Fruit fly (Drosophila melanogaster) whole organism, embryonic: ENCODE data around the gene CG4783.

Experiments
- ATbp ChIP-seq: fragments of 200-800 bp; sonication (Bioruptor generic); optimal IDR thresholded peaks from 2 replicates; lab custom pipeline; 2017; ENCODE audit warnings: missing biosample characterization, mild to moderate bottlenecking, missing genetic modification characterization, missing genetic modification reagents
- Atf6 ChIP-seq: fragments of 200-800 bp; sonication (Bioruptor generic); IDR thresholded peaks from 2 replicates; pipeline ENCODE4 v1.3.6; 2022; ENCODE audit warnings: missing biosample characterization, missing genetic modification characterization
- Bdp1 ChIP-seq: fragments of 200-800 bp; sonication (Bioruptor generic); optimal IDR thresholded peaks from 3 replicates; lab custom pipeline; 2016; ENCODE audit warnings: missing biosample characterization, missing genetic modification characterization
- CG10565 ChIP-seq: fragments of 200-800 bp; sonication (Bioruptor generic); optimal IDR thresholded peaks from 3 replicates; lab custom pipeline; 2016; ENCODE audit warnings: missing biosample characterization, mild to moderate bottlenecking, missing genetic modification characterization
- CG11456 ChIP-seq: fragments of 200-800 bp; sonication (Bioruptor generic); IDR thresholded peaks from 3 replicates; pipeline ENCODE4 v1.3.6; 2022; ENCODE audit warnings: missing biosample characterization, missing genetic modification characterization
- CG11504 ChIP-seq: fragments of 200-800 bp; sonication (Bioruptor generic); optimal IDR thresholded peaks from 3 replicates; lab custom pipeline; 2019; ENCODE audit warnings: missing biosample characterization, mild to moderate bottlenecking, missing genetic modification characterization, moderate library complexity
- CG1233 ChIP-seq: fragments of 200-800 bp; sonication (Bioruptor generic); optimal IDR thresholded peaks from 4 replicates; lab custom pipeline; 2018; ENCODE audit warnings: missing biosample characterization, mild to moderate bottlenecking, missing genetic modification characterization
- CG13123 ChIP-seq: fragments of 200-800 bp; sonication (Bioruptor generic); optimal IDR thresholded peaks from 2 replicates; lab custom pipeline; 2016; ENCODE audit warnings: missing biosample characterization, missing genetic modification characterization
- CG14441 ChIP-seq: fragments of 200-800 bp; sonication (Bioruptor generic); IDR thresholded peaks from 2 replicates; pipeline ENCODE4 v1.3.6; 2022; ENCODE audit warnings: missing biosample characterization, missing genetic modification characterization
- CG15601 ChIP-seq: fragments of 200-800 bp; sonication (Bioruptor generic); optimal IDR thresholded peaks from 3 replicates; lab custom pipeline; 2019; ENCODE audit warnings: missing biosample characterization, mild to moderate bottlenecking, missing genetic modification characterization, moderate library complexity
- CG1602 ChIP-seq: fragments of 200-800 bp; sonication (Bioruptor generic); optimal IDR thresholded peaks from 3 replicates; lab custom pipeline; 2016; ENCODE audit warnings: missing biosample characterization, missing genetic modification characterization
- CG17802 ChIP-seq: fragments of 200-800 bp; sonication (Bioruptor generic); optimal IDR thresholded peaks from 2 replicates; lab custom pipeline; 2018; ENCODE audit warnings: missing biosample characterization, mild to moderate bottlenecking, missing genetic modification characterization, moderate library complexity
- CG18262 ChIP-seq: fragments of 200-800 bp; optimal IDR thresholded peaks from 3 replicates; lab custom pipeline; 2019; ENCODE audit warnings: missing biosample characterization, mild to moderate bottlenecking, missing genetic modification characterization, moderate library complexity
- CG2120 ChIP-seq: fragments of 200-800 bp; sonication (Bioruptor generic); optimal IDR thresholded peaks from 3 replicates; lab custom pipeline; 2016; ENCODE audit warnings: missing biosample characterization, missing genetic modification characterization
- CG2129 ChIP-seq: fragments of 200-800 bp; sonication (Bioruptor generic); IDR thresholded peaks from 2 replicates; pipeline ENCODE4 v1.3.6; 2022; ENCODE audit warnings: missing biosample characterization, missing genetic modification characterization; ENCODE audit not compliant: partially characterized antibody
- CG4404 ChIP-seq: fragments of 200-800 bp; sonication (Bioruptor generic); IDR thresholded peaks from 2 replicates; pipeline ENCODE4 v1.3.6; 2022; ENCODE audit warnings: missing biosample characterization, missing genetic modification characterization
- CG6272 ChIP-seq: fragments of 200-800 bp; sonication (Bioruptor generic); IDR thresholded peaks from 2 replicates; pipeline ENCODE4 v1.3.6; 2022; ENCODE audit warnings: missing biosample characterization, missing genetic modification characterization
- CG6854 ChIP-seq: fragments of 200-800 bp; sonication (Bioruptor generic); optimal IDR thresholded peaks from 3 replicates; lab custom pipeline; 2017; ENCODE audit warnings: missing biosample characterization, mild to moderate bottlenecking, missing genetic modification characterization
- CG7372 ChIP-seq: fragments of 200-800 bp; sonication (Bioruptor generic); IDR thresholded peaks from 2 replicates; pipeline ENCODE4 v1.3.6; 2022; ENCODE audit warnings: missing biosample characterization, missing genetic modification characterization
- CG8478 ChIP-seq: fragments of >200 bp; optimal IDR thresholded peaks from 2 replicates; lab custom pipeline; 2018
- CG8944 ChIP-seq: fragments of 200-800 bp; sonication (Bioruptor generic); optimal IDR thresholded peaks from 3 replicates; lab custom pipeline; 2016; ENCODE audit warnings: missing biosample characterization, missing genetic modification characterization
- CG9932 ChIP-seq: fragments of 200-800 bp; sonication (Bioruptor generic); IDR thresholded peaks from 2 replicates; pipeline ENCODE4 v1.3.6; 2022; ENCODE audit warnings: missing biosample characterization, missing genetic modification characterization
- CkIIα-i1 ChIP-seq: fragments of 200-800 bp; sonication (Bioruptor generic); IDR thresholded peaks from 2 replicates; pipeline ENCODE4 v1.3.6; 2022; ENCODE audit warnings: missing biosample characterization, missing genetic modification characterization
- Doc2 ChIP-seq: fragments of 200-800 bp; sonication (Bioruptor generic); IDR thresholded peaks from 2 replicates; pipeline ENCODE4 v1.3.6; 2022; ENCODE audit warnings: missing biosample characterization, missing genetic modification characterization
- Drgx ChIP-seq: fragments of 200-800 bp; sonication (Bioruptor generic); IDR thresholded peaks from 2 replicates; pipeline ENCODE4 v1.3.6; 2022; ENCODE audit warnings: missing biosample characterization, missing genetic modification characterization
- E2f2 ChIP-seq: fragments of 200-800 bp; sonication (Bioruptor generic); IDR thresholded peaks from 2 replicates; pipeline ENCODE4 v1.3.6; 2022; ENCODE audit warnings: missing biosample characterization, missing genetic modification characterization
- Elba2 ChIP-seq: fragments of 200-800 bp; sonication (Bioruptor generic); optimal IDR thresholded peaks from 3 replicates; lab custom pipeline; 2016; ENCODE audit warnings: missing biosample characterization, missing genetic modification characterization
- Gsc ChIP-seq: fragments of 200-800 bp; sonication (Bioruptor generic); IDR thresholded peaks from 2 replicates; pipeline ENCODE4 v1.3.6; 2022; ENCODE audit warnings: missing biosample characterization, missing genetic modification characterization
- H15 ChIP-seq: fragments of 200-800 bp; sonication (Bioruptor generic); IDR thresholded peaks from 3 replicates; pipeline ENCODE4 v1.3.6; 2022; ENCODE audit warnings: missing biosample characterization, missing genetic modification characterization
- HHEX ChIP-seq: fragments of 200-800 bp; sonication (Bioruptor generic); optimal IDR thresholded peaks from 3 replicates; lab custom pipeline; 2017; ENCODE audit warnings: missing biosample characterization, mild to moderate bottlenecking, missing genetic modification characterization, missing genetic modification reagents
- HLH3B ChIP-seq: fragments of 200-800 bp; sonication (Bioruptor generic); IDR thresholded peaks from 2 replicates; pipeline ENCODE4 v1.3.6; 2022; ENCODE audit warnings: missing biosample characterization, missing genetic modification characterization
- HmgZ ChIP-seq: fragments of 200-800 bp; sonication (Bioruptor generic); optimal IDR thresholded peaks from 2 replicates; lab custom pipeline; 2018; ENCODE audit warnings: missing biosample characterization, mild to moderate bottlenecking, missing genetic modification characterization
- Lim3 ChIP-seq: fragments of 200-800 bp; sonication (Bioruptor generic); IDR thresholded peaks from 2 replicates; pipeline ENCODE4 v1.3.6; 2022; ENCODE audit warnings: missing biosample characterization, missing genetic modification characterization
- Meics ChIP-seq: fragments of 200-800 bp; sonication (Bioruptor generic); optimal IDR thresholded peaks from 2 replicates; lab custom pipeline; 2017; ENCODE audit warnings: missing biosample characterization, mild to moderate bottlenecking, missing genetic modification characterization
- NC2α ChIP-seq: fragments of 200-800 bp; sonication (Bioruptor generic); optimal IDR thresholded peaks from 2 replicates; lab custom pipeline; 2016; ENCODE audit warnings: missing biosample characterization, missing genetic modification characterization
- Vsx1 ChIP-seq: fragments of 200-800 bp; sonication (Bioruptor generic); optimal IDR thresholded peaks from 2 replicates; lab custom pipeline; 2017; ENCODE audit warnings: missing biosample characterization, mild to moderate bottlenecking, missing genetic modification characterization, missing genetic modification reagents
- btn ChIP-seq: fragments of 200-800 bp; sonication (Bioruptor generic); optimal IDR thresholded peaks from 2 replicates; lab custom pipeline; 2016; ENCODE audit warnings: missing biosample characterization, missing genetic modification characterization
- corto ChIP-seq: fragments of 200-800 bp; sonication (Bioruptor generic); optimal IDR thresholded peaks from 2 replicates; lab custom pipeline; 2016; ENCODE audit warnings: missing biosample characterization, mild to moderate bottlenecking, missing genetic modification characterization, moderate library complexity
- disco-r ChIP-seq: fragments of 200-800 bp; sonication (Bioruptor generic); optimal IDR thresholded peaks from 2 replicates; lab custom pipeline; 2016; ENCODE audit warnings: missing biosample characterization, missing genetic modification characterization
- eve ChIP-seq, 2 experiments: fragments of >200 bp; optimal IDR thresholded peaks; 2 replicates each; lab custom pipeline; 2017; ENCODE audit warnings: missing biosample characterization in 2 of 2, missing genetic modification characterization in 2 of 2
- grau ChIP-seq: fragments of 200-800 bp; optimal IDR thresholded peaks from 3 replicates; lab custom pipeline; 2019; ENCODE audit warnings: missing biosample characterization, mild to moderate bottlenecking, missing genetic modification characterization, moderate library complexity
- gro ChIP-seq: fragments of 200-800 bp; sonication (Bioruptor generic); optimal IDR thresholded peaks from 2 replicates; lab custom pipeline; 2016; ENCODE audit warnings: missing biosample characterization, missing genetic modification characterization
- hb ChIP-seq: fragments of 200-800 bp; sonication (Bioruptor generic); IDR thresholded peaks from 3 replicates; pipeline ENCODE4 v1.3.6; 2022; ENCODE audit warnings: missing biosample characterization, missing genetic modification characterization; ENCODE audit not compliant: partially characterized antibody
- ind ChIP-seq: fragments of 200-800 bp; sonication (Bioruptor generic); optimal IDR thresholded peaks from 3 replicates; lab custom pipeline; 2016; ENCODE audit warnings: missing biosample characterization, missing genetic modification characterization
- insv ChIP-seq, 2 experiments: fragments of 200-800 bp; sonication (Bioruptor generic); optimal IDR thresholded peaks; 3 replicates each; lab custom pipeline; 2016 to 2018; ENCODE audit warnings: missing biosample characterization in 2 of 2, missing genetic modification characterization in 2 of 2
- inv ChIP-seq: fragments of 200-800 bp; sonication (Bioruptor generic); IDR thresholded peaks from 2 replicates; pipeline ENCODE4 v1.3.6; 2022; ENCODE audit warnings: missing biosample characterization, missing genetic modification characterization; ENCODE audit not compliant: partially characterized antibody
- jing ChIP-seq: fragments of 200-800 bp; sonication (Bioruptor generic); optimal IDR thresholded peaks from 2 replicates; lab custom pipeline; 2018; ENCODE audit warnings: missing biosample characterization, mild to moderate bottlenecking, missing genetic modification characterization
- nau ChIP-seq: fragments of 200-800 bp; sonication (Bioruptor generic); optimal IDR thresholded peaks from 3 replicates; lab custom pipeline; 2017; ENCODE audit warnings: missing biosample characterization, mild to moderate bottlenecking, missing genetic modification characterization, missing genetic modification reagents
- pnt ChIP-seq: fragments of 200-800 bp; sonication (Bioruptor generic); optimal IDR thresholded peaks from 3 replicates; lab custom pipeline; 2016; ENCODE audit warnings: missing biosample characterization, missing genetic modification characterization
- sob ChIP-seq: fragments of 200-800 bp; sonication (Bioruptor generic); IDR thresholded peaks from 2 replicates; pipeline ENCODE4 v1.3.6; 2022; ENCODE audit warnings: missing biosample characterization, missing genetic modification characterization
- tgo ChIP-seq: fragments of 200-800 bp; sonication (Bioruptor generic); IDR thresholded peaks from 3 replicates; pipeline ENCODE4 v1.3.6; 2022; ENCODE audit warnings: missing biosample characterization, missing genetic modification characterization
- tx ChIP-seq: fragments of 200-800 bp; sonication (Bioruptor generic); optimal IDR thresholded peaks from 2 replicates; lab custom pipeline; 2016; ENCODE audit warnings: missing biosample characterization, missing genetic modification characterization

CG4783 gene

DNA sequence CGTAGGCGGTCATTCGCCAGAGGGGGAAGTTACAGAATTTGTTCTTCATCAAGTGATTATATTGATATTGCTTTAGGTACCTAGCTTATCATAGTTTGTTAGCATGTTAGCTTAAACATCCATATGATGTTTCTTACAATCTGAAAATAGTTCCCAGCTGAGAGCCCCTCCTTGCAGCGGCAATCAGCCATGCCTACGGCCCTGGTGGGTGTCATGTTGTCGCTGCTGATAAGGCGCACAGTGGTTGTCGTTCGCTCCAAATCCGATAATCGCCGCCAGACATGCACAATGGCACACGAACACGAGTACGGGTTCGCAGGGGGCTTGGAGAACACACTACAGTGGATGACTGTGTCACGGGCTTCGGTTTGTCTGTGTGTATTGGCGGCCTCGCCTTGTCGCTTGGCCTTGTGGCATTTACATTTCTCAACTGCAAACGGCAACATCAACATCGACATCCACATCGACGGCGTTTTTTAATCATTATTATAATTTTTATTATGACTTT, 42.3 kb upstream of the CG4783 start (continued):
- TF ChIP-seq Bdp1 (GFP tag; lab: Kevin White, UChicago): peak; percentile 61
- peak; percentile 84 for TF ChIP-seq tgo (GFP tag; lab: Robert Waterston, UW)
- TF ChIP-seq Doc2 (GFP tag; lab: Robert Waterston, UW): 0 out of 2 replicates have a peak, but pooled peaks have one; percentile 29
- TF ChIP-seq Drgx (GFP tag; lab: Robert Waterston, UW): peak; percentile 84
- peak; percentile 44; the same call in 1 of the 2 replicates for TF ChIP-seq CG7372 (GFP tag; lab: Robert Waterston, UW)
- peak; percentile 70 for TF ChIP-seq CG1602 (GFP tag; lab: Kevin White, UChicago)
- peak; percentile 83 for TF ChIP-seq sob
- TF ChIP-seq HHEX (GFP tag; lab: Kevin White, UChicago): peak; percentile 80
- TF ChIP-seq CG17802 (tag; lab: Kevin White, UChicago): peak; percentile 36
- TF ChIP-seq CG18262 (tag; lab: Kevin White, UChicago): peak; percentile 72
- peak; percentile 71 for TF ChIP-seq tx (GFP tag; lab: Kevin White, UChicago)
- peak; percentile 51 for TF ChIP-seq CG6854 (GFP tag; lab: Kevin White, UChicago)
- TF ChIP-seq Elba2 (GFP tag; lab: Kevin White, UChicago): no peak
- peak; percentile 23 for TF ChIP-seq Vsx1 (GFP tag; lab: Kevin White, UChicago)
- peak; percentile 78 for TF ChIP-seq ATbp (GFP tag; lab: Kevin White, UChicago)
- TF ChIP-seq E2f2 (GFP tag; lab: Robert Waterston, UW): peak; percentile 58
- no peak for TF ChIP-seq eve (GFP tag; optimal IDR thresholded peaks at IDR 0.05; lab: Kevin White, UChicago)
- peak; percentile 76 for TF ChIP-seq HLH3B (GFP tag; lab: Robert Waterston, UW)
- TF ChIP-seq CG6272 (GFP tag; lab: Robert Waterston, UW): peak; percentile 87
- TF ChIP-seq nau (GFP tag; lab: Kevin White, UChicago): peak; percentile 70
- peak; percentile 54 for TF ChIP-seq corto (GFP tag; lab: Kevin White, UChicago)
- peak; percentile 46 for TF ChIP-seq disco-r (GFP tag; lab: Kevin White, UChicago)
- no peak for TF ChIP-seq hb (GFP tag; lab: Robert Waterston, UW)
- peak; percentile 87 for TF ChIP-seq CG14441
- TF ChIP-seq CG2120: peak; percentile 94
- TF ChIP-seq Gsc (GFP tag; lab: Robert Waterston, UW): peak; percentile 72
- peak; percentile 64 for TF ChIP-seq pnt (GFP tag; lab: Kevin White, UChicago)
- peak; percentile 46; the same call in 1 of the 2 replicates for TF ChIP-seq Lim3 (GFP tag; lab: Robert Waterston, UW)
- TF ChIP-seq CkIIα-i1 (GFP tag; lab: Robert Waterston, UW): no peak
- TF ChIP-seq CG15601 (tag; lab: Kevin White, UChicago): peak; percentile 31
- peak; percentile 81 for TF ChIP-seq CG9932 (GFP tag; lab: Robert Waterston, UW)
- TF ChIP-seq gro (GFP tag; lab: Kevin White, UChicago): peak; percentile 87
- no peak for TF ChIP-seq btn (GFP tag; lab: Kevin White, UChicago)
- peak; percentile 86 for TF ChIP-seq HmgZ
- TF ChIP-seq CG11504 (tag; lab: Kevin White, UChicago): peak; percentile 76
- TF ChIP-seq NC2α (GFP tag; lab: Kevin White, UChicago): peak; percentile 28
- peak; percentile 86 for TF ChIP-seq Atf6 (GFP tag; lab: Robert Waterston, UW)
- peak; percentile 66 for TF ChIP-seq CG4404
- no peak for TF ChIP-seq insv (GFP tag; optimal IDR thresholded peaks at IDR 0.05; lab: Kevin White, UChicago)
- peak; percentile 87 for TF ChIP-seq Meics (GFP tag; lab: Kevin White, UChicago)
- peak; percentile 80 for TF ChIP-seq CG11456 (GFP tag; lab: Robert Waterston, UW)
- peak; percentile 63 for TF ChIP-seq jing (GFP tag; lab: Kevin White, UChicago)
- TF ChIP-seq CG8944 (GFP tag; lab: Kevin White, UChicago): peak; percentile 73
- peak; percentile 83 for TF ChIP-seq H15
- peak; percentile 59 for TF ChIP-seq CG1233 (GFP tag; lab: Kevin White, UChicago)
- TF ChIP-seq CG8478 (lab: Kevin White, UChicago): no peak
- peak; percentile 70 for TF ChIP-seq CG13123 (GFP tag; lab: Kevin White, UChicago)
- TF ChIP-seq CG2129 (GFP tag; lab: Robert Waterston, UW): no peak
- TF ChIP-seq grau: peak; percentile 84
- peak; percentile 85 for TF ChIP-seq ind
- no peak for TF ChIP-seq CG10565
- no peak for TF ChIP-seq inv (GFP tag; lab: Robert Waterston, UW)
